Fruit fly (Drosophila melanogaster) whole organism, embryonic: Measurements from ENCODE around the gene CG18563.

Experiments used
- Abd-B ChIP-seq: fragments of 200-800 bp; sonication (Bioruptor generic); optimal IDR thresholded peaks from 2 replicates; lab custom pipeline; 2018; ENCODE audit warnings: missing biosample characterization, mild to moderate bottlenecking, missing genetic modification characterization, moderate library complexity
- Ada2b ChIP-seq: fragments of 200-800 bp; sonication (Bioruptor generic); IDR thresholded peaks from 2 replicates; pipeline ENCODE4 v1.3.6; 2022; ENCODE audit warnings: missing biosample characterization, missing genetic modification characterization
- Blimp-1 ChIP-seq: fragments of 200-800 bp; sonication (Bioruptor generic); optimal IDR thresholded peaks from 3 replicates; lab custom pipeline; 2018; ENCODE audit warnings: missing biosample characterization, missing genetic modification characterization, mild to moderate bottlenecking, moderate library complexity, missing genetic modification reagents
- CG10462 ChIP-seq: fragments of 200-800 bp; sonication (Bioruptor generic); optimal IDR thresholded peaks from 2 replicates; lab custom pipeline; 2016; ENCODE audit warnings: missing biosample characterization, missing genetic modification characterization
- CG10565 ChIP-seq: fragments of 200-800 bp; sonication (Bioruptor generic); optimal IDR thresholded peaks from 3 replicates; lab custom pipeline; 2016; ENCODE audit warnings: missing biosample characterization, mild to moderate bottlenecking, missing genetic modification characterization
- CG11560 ChIP-seq: fragments of 200-800 bp; sonication (Bioruptor generic); IDR thresholded peaks from 3 replicates; pipeline ENCODE4 v1.3.6; 2022; ENCODE audit warnings: missing biosample characterization, missing genetic modification characterization
- CG12104 ChIP-seq: fragments of 200-800 bp; sonication (Bioruptor generic); optimal IDR thresholded peaks from 3 replicates; lab custom pipeline; 2016; ENCODE audit warnings: missing biosample characterization, missing genetic modification characterization
- CG12219 ChIP-seq: fragments of 200-800 bp; sonication (Bioruptor generic); optimal IDR thresholded peaks from 3 replicates; lab custom pipeline; 2018; ENCODE audit warnings: missing biosample characterization, mild to moderate bottlenecking, missing genetic modification characterization
- CG13287 ChIP-seq: fragments of 200-800 bp; sonication (Bioruptor generic); IDR thresholded peaks from 2 replicates; pipeline ENCODE4 v1.3.6; 2022; ENCODE audit warnings: missing biosample characterization, missing genetic modification characterization; ENCODE audit not compliant: partially characterized antibody
- CG1647 ChIP-seq: fragments of 200-800 bp; sonication (Bioruptor generic); optimal IDR thresholded peaks from 3 replicates; lab custom pipeline; 2016; ENCODE audit warnings: missing biosample characterization, missing genetic modification characterization
- CG16779 ChIP-seq: fragments of 200-800 bp; sonication (Bioruptor generic); IDR thresholded peaks from 2 replicates; pipeline ENCODE4 v1.3.6; 2022; ENCODE audit warnings: missing biosample characterization, missing genetic modification characterization
- CG17328 ChIP-seq: fragments of 200-800 bp; sonication (Bioruptor generic); IDR thresholded peaks from 2 replicates; pipeline ENCODE4 v1.3.6; 2022; ENCODE audit warnings: missing biosample characterization, missing genetic modification characterization
- CG17361 ChIP-seq: fragments of 200-800 bp; sonication (Bioruptor generic); IDR thresholded peaks from 3 replicates; pipeline ENCODE4 v1.3.6; 2022; ENCODE audit warnings: missing biosample characterization, missing genetic modification characterization
- CG17612 ChIP-seq: fragments of 200-800 bp; sonication (Bioruptor generic); IDR thresholded peaks from 2 replicates; pipeline ENCODE4 v1.3.6; 2022; ENCODE audit warnings: missing biosample characterization, missing genetic modification characterization
- CG18011 ChIP-seq: fragments of 200-800 bp; sonication (Bioruptor generic); optimal IDR thresholded peaks from 2 replicates; lab custom pipeline; 2017; ENCODE audit warnings: missing biosample characterization, missing genetic modification characterization, mild to moderate bottlenecking, moderate library complexity, missing genotype
- CG2120 ChIP-seq: fragments of 200-800 bp; sonication (Bioruptor generic); optimal IDR thresholded peaks from 3 replicates; lab custom pipeline; 2016; ENCODE audit warnings: missing biosample characterization, missing genetic modification characterization
- CG32767 ChIP-seq: fragments of 200-800 bp; sonication (Bioruptor generic); IDR thresholded peaks from 2 replicates; pipeline ENCODE4 v1.3.6; 2022; ENCODE audit warnings: missing biosample characterization, missing genetic modification characterization
- CG3281 ChIP-seq: fragments of 200-800 bp; sonication (Bioruptor generic); optimal IDR thresholded peaks from 3 replicates; lab custom pipeline; 2017; ENCODE audit warnings: missing biosample characterization, mild to moderate bottlenecking, missing genetic modification characterization
- CG4328 ChIP-seq: fragments of 200-800 bp; sonication (Bioruptor generic); optimal IDR thresholded peaks from 3 replicates; lab custom pipeline; 2017; ENCODE audit warnings: missing biosample characterization, missing genetic modification reagents, missing genetic modification characterization
- CG4360 ChIP-seq: fragments of 200-800 bp; sonication (Bioruptor generic); IDR thresholded peaks from 2 replicates; pipeline ENCODE4 v1.3.6; 2022; ENCODE audit warnings: missing biosample characterization, missing genetic modification characterization
- CG6254 ChIP-seq: fragments of 200-800 bp; sonication (Bioruptor generic); optimal IDR thresholded peaks from 3 replicates; lab custom pipeline; 2017; ENCODE audit warnings: mild to moderate bottlenecking, missing biosample characterization, missing genetic modification reagents, missing genetic modification characterization
- CG6791 ChIP-seq: fragments of 200-800 bp; sonication (Bioruptor generic); IDR thresholded peaks from 3 replicates; pipeline ENCODE4 v1.3.6; 2022; ENCODE audit warnings: missing biosample characterization, missing genetic modification characterization; ENCODE audit not compliant: partially characterized antibody
- CG7271 ChIP-seq: fragments of 200-800 bp; sonication (Bioruptor generic); optimal IDR thresholded peaks from 2 replicates; lab custom pipeline; 2018; ENCODE audit warnings: missing biosample characterization, mild to moderate bottlenecking, missing genetic modification characterization, moderate library complexity
- CG7357 ChIP-seq: fragments of 200-800 bp; sonication (Bioruptor generic); IDR thresholded peaks from 3 replicates; pipeline ENCODE4 v1.3.6; 2022; ENCODE audit warnings: missing biosample characterization, missing genetic modification characterization
- CG7372 ChIP-seq: fragments of 200-800 bp; sonication (Bioruptor generic); IDR thresholded peaks from 2 replicates; pipeline ENCODE4 v1.3.6; 2022; ENCODE audit warnings: missing biosample characterization, missing genetic modification characterization
- CG8924 ChIP-seq: fragments of 200-800 bp; optimal IDR thresholded peaks from 3 replicates; lab custom pipeline; 2019; ENCODE audit warnings: missing biosample characterization, mild to moderate bottlenecking, missing genetic modification characterization, moderate library complexity
- CG9817 ChIP-seq: fragments of 200-800 bp; sonication (Bioruptor generic); optimal IDR thresholded peaks from 2 replicates; lab custom pipeline; 2018; ENCODE audit warnings: missing biosample characterization, mild to moderate bottlenecking, missing genetic modification characterization, moderate library complexity
- Dbx ChIP-seq: fragments of 200-800 bp; sonication (Bioruptor generic); IDR thresholded peaks from 3 replicates; pipeline ENCODE4 v1.3.6; 2022; ENCODE audit warnings: missing biosample characterization, missing genetic modification characterization
- Dref ChIP-seq: fragments of 200-800 bp; sonication (Bioruptor generic); IDR thresholded peaks from 2 replicates; pipeline ENCODE4 v1.3.6; 2022; ENCODE audit warnings: missing biosample characterization, missing genetic modification characterization
- NC2α ChIP-seq: fragments of 200-800 bp; sonication (Bioruptor generic); optimal IDR thresholded peaks from 2 replicates; lab custom pipeline; 2016; ENCODE audit warnings: missing biosample characterization, missing genetic modification characterization
- Nf-YC ChIP-seq: fragments of 200-800 bp; optimal IDR thresholded peaks from 3 replicates; lab custom pipeline; 2019; ENCODE audit warnings: missing biosample characterization, mild to moderate bottlenecking, missing genetic modification characterization, moderate library complexity
- Rx ChIP-seq: fragments of 200-800 bp; sonication (Bioruptor generic); IDR thresholded peaks from 2 replicates; pipeline ENCODE4 v1.3.6; 2022; ENCODE audit warnings: missing biosample characterization, missing genetic modification characterization
- Xbp1 ChIP-seq: fragments of 200-800 bp; sonication (Bioruptor generic); optimal IDR thresholded peaks from 3 replicates; lab custom pipeline; 2016; ENCODE audit warnings: missing biosample characterization, mild to moderate bottlenecking, missing genetic modification characterization
- YL-1 ChIP-seq: fragments of 200-800 bp; sonication (Bioruptor generic); optimal IDR thresholded peaks from 3 replicates; lab custom pipeline; 2017; ENCODE audit warnings: missing biosample characterization, mild to moderate bottlenecking, missing genetic modification characterization
- ato ChIP-seq: fragments of 200-800 bp; sonication (Bioruptor generic); IDR thresholded peaks from 2 replicates; pipeline ENCODE4 v1.3.6; 2022; ENCODE audit warnings: missing biosample characterization, missing genetic modification characterization; ENCODE audit not compliant: partially characterized antibody
- bbx ChIP-seq: fragments of 200-800 bp; sonication (Bioruptor generic); IDR thresholded peaks from 2 replicates; pipeline ENCODE4 v1.3.6; 2022; ENCODE audit warnings: missing biosample characterization, missing genetic modification characterization; ENCODE audit not compliant: partially characterized antibody
- chinmo ChIP-seq: fragments of 200-800 bp; sonication (Bioruptor generic); IDR thresholded peaks from 4 replicates; pipeline ENCODE4 v1.3.6; 2022; ENCODE audit warnings: missing biosample characterization, missing genetic modification characterization; ENCODE audit not compliant: partially characterized antibody
- crc ChIP-seq: fragments of 200-800 bp; sonication (Bioruptor generic); optimal IDR thresholded peaks from 2 replicates; lab custom pipeline; 2016; ENCODE audit warnings: missing biosample characterization, missing genetic modification characterization
- dm ChIP-seq: fragments of 200-800 bp; sonication (Bioruptor generic); optimal IDR thresholded peaks from 3 replicates; lab custom pipeline; 2016; ENCODE audit warnings: missing biosample characterization, missing genetic modification characterization
- hkb ChIP-seq, 2 experiments: fragments of 200-800 bp in 1 of 2; fragments of >200 bp in 1 of 2; sonication (Bioruptor generic) in 1 of 2; IDR thresholded peaks in 1 of 2; optimal IDR thresholded peaks in 1 of 2; 2 replicates each; pipeline versions ENCODE4 v1.3.6 to Lab custom; 2017 to 2022; ENCODE audit warnings: missing biosample characterization in 1 of 2, missing genetic modification characterization in 1 of 2
- ken ChIP-seq: fragments of 200-800 bp; sonication (Bioruptor generic); IDR thresholded peaks from 3 replicates; pipeline ENCODE4 v1.3.6; 2022; ENCODE audit warnings: missing biosample characterization, missing genetic modification characterization
- lola ChIP-seq, 3 experiments: fragments of >200 bp in 2 of 3; fragments of 200-800 bp in 1 of 3; sonication (Bioruptor generic) in 1 of 3; optimal IDR thresholded peaks; 2 replicates each; lab custom pipeline; 2017 to 2019; ENCODE audit warnings: missing biosample characterization in 3 of 3, missing genetic modification characterization in 3 of 3, mild to moderate bottlenecking in 1 of 3, moderate library complexity in 1 of 3
- peb ChIP-seq: fragments of 200-800 bp; sonication (Bioruptor generic); IDR thresholded peaks from 2 replicates; pipeline ENCODE4 v1.3.6; 2022; ENCODE audit warnings: missing biosample characterization, missing genetic modification characterization
- salm ChIP-seq: fragments of 200-800 bp; sonication (Bioruptor generic); optimal IDR thresholded peaks from 2 replicates; lab custom pipeline; 2018; ENCODE audit warnings: missing biosample characterization, mild to moderate bottlenecking, missing genetic modification characterization
- stc ChIP-seq: fragments of 200-800 bp; sonication (Bioruptor generic); IDR thresholded peaks from 2 replicates; pipeline ENCODE4 v1.3.6; 2022; ENCODE audit warnings: missing biosample characterization, missing genetic modification characterization
- toy ChIP-seq: fragments of 200-800 bp; sonication (Bioruptor generic); IDR thresholded peaks from 2 replicates; pipeline ENCODE4 v1.3.6; 2022; ENCODE audit warnings: missing biosample characterization, missing genetic modification characterization
- zen ChIP-seq: fragments of 200-800 bp; sonication (Bioruptor generic); optimal IDR thresholded peaks from 3 replicates; lab custom pipeline; 2018; ENCODE audit warnings: missing biosample characterization, mild to moderate bottlenecking, missing genetic modification characterization, moderate library complexity
- zen2 ChIP-seq: fragments of 200-800 bp; sonication (Bioruptor generic); IDR thresholded peaks from 3 replicates; pipeline ENCODE4 v1.3.6; 2022; ENCODE audit warnings: missing biosample characterization, missing genetic modification characterization; ENCODE audit not compliant: partially characterized antibody

Gene CG18563

dm6 chr2L:17429788-17430587, 27.9 kb downstream of the CG18563 start (continued):
- peak; percentile 78; the same call in 2 of the 3 replicates for TF ChIP-seq CG11560 (tag; lab: Robert Waterston, UW)
- peak; percentile 63 for TF ChIP-seq CG18011 (GFP tag; lab: Kevin White, UChicago)
- TF ChIP-seq Rx: peak; percentile 72
- TF ChIP-seq ken (GFP tag; lab: Robert Waterston, UW): peak; percentile 52; the same call in 2 of the 3 replicates
- TF ChIP-seq Dbx (GFP tag; lab: Robert Waterston, UW): peak; percentile 60; the same call in 2 of the 3 replicates
- peak; percentile 96 for TF ChIP-seq stc (GFP tag; lab: Robert Waterston, UW)
- peak; percentile 9 for TF ChIP-seq crc (GFP tag; lab: Kevin White, UChicago)
- peak; percentile 78 for TF ChIP-seq CG2120
- TF ChIP-seq CG16779 (GFP tag; lab: Robert Waterston, UW): no peak
- peak; percentile 91 for TF ChIP-seq Nf-YC
- no peak for TF ChIP-seq ato (GFP tag; lab: Robert Waterston, UW)
- peak; percentile 90 for TF ChIP-seq CG4328 (GFP tag; lab: Kevin White, UChicago)
- peak; percentile 12; the same call in 1 of the 2 replicates for TF ChIP-seq CG13287
- TF ChIP-seq CG7271 (tag; lab: Kevin White, UChicago): peak; percentile 83
- no peak for TF ChIP-seq CG1647 (GFP tag; lab: Kevin White, UChicago)
- peak; percentile 94 for TF ChIP-seq Ada2b
- no peak for TF ChIP-seq zen2 (GFP tag; lab: Robert Waterston, UW)
- peak; percentile 97 for TF ChIP-seq Blimp-1 (GFP tag; lab: Kevin White, UChicago)
- TF ChIP-seq CG7372: peak; percentile 93
- TF ChIP-seq CG17612 (GFP tag; lab: Robert Waterston, UW): no peak; the same call in 1 of the 2 replicates
- peak; percentile 89 for TF ChIP-seq CG12219
- no peak for TF ChIP-seq bbx (GFP tag; lab: Robert Waterston, UW)
- TF ChIP-seq CG32767: peak; percentile 86
- TF ChIP-seq salm (tag; lab: Kevin White, UChicago): peak; percentile 98
- TF ChIP-seq dm: no peak
- peak; percentile 98 for TF ChIP-seq CG8924 (tag; lab: Kevin White, UChicago)
- TF ChIP-seq CG12104 (GFP tag; lab: Kevin White, UChicago): peak; percentile 80
- peak; percentile 93 for TF ChIP-seq zen (tag; lab: Kevin White, UChicago)
- TF ChIP-seq CG9817 (tag; lab: Kevin White, UChicago): peak; percentile 85
- no peak for TF ChIP-seq CG6791 (GFP tag; lab: Robert Waterston, UW)
- peak; percentile 75 for TF ChIP-seq CG4360 (GFP tag; lab: Robert Waterston, UW)
- no peak for TF ChIP-seq hkb (optimal IDR thresholded peaks at IDR 0.05; lab: Kevin White, UChicago)
- TF ChIP-seq hkb (GFP tag; IDR thresholded peaks at IDR 0.05; lab: Robert Waterston, UW): peak; percentile 82
- TF ChIP-seq CG10462 (GFP tag; lab: Kevin White, UChicago): peak; percentile 29
- peak; percentile 94 for TF ChIP-seq CG3281 (GFP tag; lab: Kevin White, UChicago)
- TF ChIP-seq lola (GFP tag; optimal IDR thresholded peaks at IDR 0.05; lab: Kevin White, UChicago): peak in 1 of 3 experiments; percentile 95
- TF ChIP-seq chinmo (GFP tag; lab: Robert Waterston, UW): peak; percentile 89
- peak; percentile 89 for TF ChIP-seq CG6254 (GFP tag; lab: Kevin White, UChicago)
- TF ChIP-seq CG17361 (GFP tag; lab: Robert Waterston, UW): peak; percentile 100
- no peak for TF ChIP-seq CG10565 (GFP tag; lab: Kevin White, UChicago)
- TF ChIP-seq CG7357 (GFP tag; lab: Robert Waterston, UW): peak; percentile 88; the same call in 2 of the 3 replicates
- no peak for TF ChIP-seq Dref (GFP tag; lab: Robert Waterston, UW)
- peak; percentile 71 for TF ChIP-seq Xbp1 (GFP tag; lab: Kevin White, UChicago)
- TF ChIP-seq Abd-B (GFP tag; lab: Kevin White, UChicago): peak; percentile 97
- peak; percentile 92 for TF ChIP-seq peb (GFP tag; lab: Robert Waterston, UW)
- TF ChIP-seq toy (GFP tag; lab: Robert Waterston, UW): peak; percentile 70
- TF ChIP-seq NC2α: no peak
- peak; percentile 6 for TF ChIP-seq YL-1 (GFP tag; lab: Kevin White, UChicago)
- TF ChIP-seq CG17328 (GFP tag; lab: Robert Waterston, UW): peak; percentile 81
